Fruit fly (Drosophila melanogaster) whole organism, embryonic: ENCODE measurements around the gene CG9389.
A peak's percentile ranks its signal among the peaks of the same experiment; 100 is the strongest.

Experiments
- CG11247 ChIP-seq: fragments of 200-800 bp; sonication (Bioruptor generic); IDR thresholded peaks from 2 replicates; pipeline ENCODE4 v1.3.6; 2022; ENCODE audit warnings: missing biosample characterization, missing genetic modification characterization
- CG11723 ChIP-seq: fragments of 200-800 bp; sonication (Bioruptor generic); optimal IDR thresholded peaks from 2 replicates; lab custom pipeline; 2017; ENCODE audit warnings: missing biosample characterization, mild to moderate bottlenecking, missing genetic modification characterization
- CG12299 ChIP-seq: fragments of 200-800 bp; sonication (Bioruptor generic); optimal IDR thresholded peaks from 2 replicates; lab custom pipeline; 2018; ENCODE audit warnings: missing biosample characterization, mild to moderate bottlenecking, missing genetic modification characterization
- CG13894 ChIP-seq: fragments of 200-800 bp; sonication (Bioruptor generic); optimal IDR thresholded peaks from 3 replicates; lab custom pipeline; 2018; ENCODE audit warnings: missing biosample characterization, mild to moderate bottlenecking, missing genetic modification characterization, moderate library complexity
- CG14710 ChIP-seq: fragments of 200-800 bp; sonication (Bioruptor generic); optimal IDR thresholded peaks from 3 replicates; lab custom pipeline; 2019; ENCODE audit warnings: missing biosample characterization, mild to moderate bottlenecking, missing genetic modification characterization, moderate library complexity
- CG15011 ChIP-seq: fragments of 200-800 bp; sonication (Bioruptor generic); optimal IDR thresholded peaks from 3 replicates; lab custom pipeline; 2018; ENCODE audit warnings: missing biosample characterization, mild to moderate bottlenecking, missing genetic modification characterization
- CG17361 ChIP-seq: fragments of 200-800 bp; sonication (Bioruptor generic); IDR thresholded peaks from 3 replicates; pipeline ENCODE4 v1.3.6; 2022; ENCODE audit warnings: missing biosample characterization, missing genetic modification characterization
- CG18619 ChIP-seq: fragments of 200-800 bp; sonication (Bioruptor generic); optimal IDR thresholded peaks from 3 replicates; lab custom pipeline; 2017; ENCODE audit warnings: missing biosample characterization, mild to moderate bottlenecking, missing genetic modification characterization
- CG2120 ChIP-seq: fragments of 200-800 bp; sonication (Bioruptor generic); optimal IDR thresholded peaks from 3 replicates; lab custom pipeline; 2016; ENCODE audit warnings: missing biosample characterization, missing genetic modification characterization
- CG2889 ChIP-seq: fragments of 200-800 bp; sonication (Bioruptor generic); IDR thresholded peaks from 3 replicates; pipeline ENCODE4 v1.3.6; 2022; ENCODE audit warnings: missing biosample characterization, missing genetic modification characterization
- CG30020 ChIP-seq: fragments of 200-800 bp; optimal IDR thresholded peaks from 2 replicates; lab custom pipeline; 2019; ENCODE audit warnings: missing biosample characterization, mild to moderate bottlenecking, missing genetic modification characterization, moderate library complexity
- CG3065 ChIP-seq: fragments of 200-800 bp; sonication (Bioruptor generic); optimal IDR thresholded peaks from 2 replicates; lab custom pipeline; 2016; ENCODE audit warnings: missing biosample characterization, missing genetic modification characterization
- CG31365 ChIP-seq: fragments of 200-800 bp; sonication (Bioruptor generic); optimal IDR thresholded peaks from 2 replicates; lab custom pipeline; 2018; ENCODE audit warnings: missing biosample characterization, mild to moderate bottlenecking, missing genetic modification characterization
- CG34422 ChIP-seq: fragments of 200-800 bp; sonication (Bioruptor generic); IDR thresholded peaks from 3 replicates; pipeline ENCODE4 v1.3.6; 2022; ENCODE audit warnings: missing biosample characterization, missing genetic modification characterization
- CG43689 ChIP-seq: fragments of 200-800 bp; sonication (Bioruptor generic); IDR thresholded peaks from 2 replicates; pipeline ENCODE4 v1.3.6; 2022; ENCODE audit warnings: missing biosample characterization, missing genetic modification characterization
- CG4707 ChIP-seq: fragments of 200-800 bp; sonication (Bioruptor generic); optimal IDR thresholded peaks from 2 replicates; lab custom pipeline; 2018; ENCODE audit warnings: missing biosample characterization, mild to moderate bottlenecking, missing genetic modification characterization, moderate library complexity
- CG6791 ChIP-seq: fragments of 200-800 bp; sonication (Bioruptor generic); IDR thresholded peaks from 3 replicates; pipeline ENCODE4 v1.3.6; 2022; ENCODE audit warnings: missing biosample characterization, missing genetic modification characterization; ENCODE audit not compliant: partially characterized antibody
- CG6813 ChIP-seq: fragments of 200-800 bp; sonication (Bioruptor generic); optimal IDR thresholded peaks from 2 replicates; lab custom pipeline; 2017; ENCODE audit warnings: missing biosample characterization, missing genetic modification characterization, mild to moderate bottlenecking, moderate library complexity, missing genetic modification reagents
- CG7357 ChIP-seq: fragments of 200-800 bp; sonication (Bioruptor generic); IDR thresholded peaks from 3 replicates; pipeline ENCODE4 v1.3.6; 2022; ENCODE audit warnings: missing biosample characterization, missing genetic modification characterization
- CrebB ChIP-seq: fragments of 200-800 bp; sonication (Bioruptor generic); optimal IDR thresholded peaks from 3 replicates; lab custom pipeline; 2018; ENCODE audit warnings: missing biosample characterization, mild to moderate bottlenecking, missing genetic modification characterization
- D19A ChIP-seq: fragments of 200-800 bp; optimal IDR thresholded peaks from 3 replicates; lab custom pipeline; 2019; ENCODE audit warnings: missing biosample characterization, mild to moderate bottlenecking, missing genetic modification characterization, moderate library complexity
- D19B ChIP-seq: fragments of 200-800 bp; sonication (Bioruptor generic); optimal IDR thresholded peaks from 2 replicates; lab custom pipeline; 2017; ENCODE audit warnings: missing biosample characterization, mild to moderate bottlenecking, missing genetic modification characterization
- Dref ChIP-seq: fragments of 200-800 bp; sonication (Bioruptor generic); IDR thresholded peaks from 2 replicates; pipeline ENCODE4 v1.3.6; 2022; ENCODE audit warnings: missing biosample characterization, missing genetic modification characterization
- Fer2 ChIP-seq: fragments of 200-800 bp; sonication (Bioruptor generic); optimal IDR thresholded peaks from 2 replicates; lab custom pipeline; 2018; ENCODE audit warnings: missing biosample characterization, mild to moderate bottlenecking, missing genetic modification characterization, moderate library complexity
- HHEX ChIP-seq: fragments of 200-800 bp; sonication (Bioruptor generic); optimal IDR thresholded peaks from 3 replicates; lab custom pipeline; 2017; ENCODE audit warnings: missing biosample characterization, mild to moderate bottlenecking, missing genetic modification characterization, missing genetic modification reagents
- MBD-R2 ChIP-seq: fragments of 200-800 bp; sonication (Bioruptor generic); IDR thresholded peaks from 2 replicates; pipeline ENCODE4 v1.3.6; 2022; ENCODE audit warnings: missing biosample characterization, missing genetic modification characterization
- Max ChIP-seq: fragments of 200-800 bp; sonication (Bioruptor generic); optimal IDR thresholded peaks from 2 replicates; lab custom pipeline; 2016; ENCODE audit warnings: missing biosample characterization, mild to moderate bottlenecking, missing genetic modification characterization
- Mrtf ChIP-seq: fragments of 200-800 bp; sonication (Bioruptor generic); IDR thresholded peaks from 3 replicates; pipeline ENCODE4 v1.3.6; 2022; ENCODE audit warnings: missing biosample characterization, missing genetic modification characterization
- Nf-YA ChIP-seq: fragments of 200-800 bp; sonication (Bioruptor generic); IDR thresholded peaks from 2 replicates; pipeline ENCODE4 v1.3.6; 2022; ENCODE audit warnings: missing biosample characterization, missing genetic modification characterization
- Tbp ChIP-seq: fragments of >200 bp; optimal IDR thresholded peaks from 2 replicates; lab custom pipeline; 2018; ENCODE audit warnings: missing biosample characterization, missing genetic modification characterization
- Xrp1 ChIP-seq: fragments of 200-800 bp; sonication (Bioruptor generic); IDR thresholded peaks from 2 replicates; pipeline ENCODE4 v1.3.6; 2022; ENCODE audit warnings: missing biosample characterization, missing genetic modification characterization
- ac ChIP-seq: fragments of 200-800 bp; sonication (Bioruptor generic); optimal IDR thresholded peaks from 3 replicates; lab custom pipeline; 2017; ENCODE audit warnings: missing biosample characterization, mild to moderate bottlenecking, missing genetic modification characterization
- al ChIP-seq: fragments of 200-800 bp; sonication (Bioruptor generic); IDR thresholded peaks from 2 replicates; pipeline ENCODE4 v1.3.6; 2022; ENCODE audit warnings: missing biosample characterization, missing genetic modification characterization
- bab2 ChIP-seq: fragments of 200-800 bp; sonication (Bioruptor generic); optimal IDR thresholded peaks from 2 replicates; lab custom pipeline; 2016; ENCODE audit warnings: missing biosample characterization, missing genetic modification characterization
- bcd ChIP-seq: fragments of 200-800 bp; sonication (Bioruptor generic); optimal IDR thresholded peaks from 2 replicates; lab custom pipeline; 2017; ENCODE audit warnings: missing biosample characterization, mild to moderate bottlenecking, missing genetic modification characterization
- dan ChIP-seq: fragments of 200-800 bp; sonication (Bioruptor generic); IDR thresholded peaks from 2 replicates; pipeline ENCODE4 v1.3.6; 2022; ENCODE audit warnings: missing biosample characterization, missing genetic modification characterization
- dati ChIP-seq: fragments of 200-800 bp; sonication (Bioruptor generic); IDR thresholded peaks from 2 replicates; pipeline ENCODE4 v1.3.6; 2022; ENCODE audit warnings: missing biosample characterization, missing genetic modification characterization
- dimm ChIP-seq: fragments of 200-800 bp; sonication (Bioruptor generic); IDR thresholded peaks from 2 replicates; pipeline ENCODE4 v1.3.6; 2022; ENCODE audit warnings: missing biosample characterization, missing genetic modification characterization
- eve ChIP-seq, 2 experiments: fragments of >200 bp; optimal IDR thresholded peaks; 2 replicates each; lab custom pipeline; 2017; ENCODE audit warnings: missing biosample characterization in 2 of 2, missing genetic modification characterization in 2 of 2
- eyg ChIP-seq: fragments of 200-800 bp; sonication (Bioruptor generic); optimal IDR thresholded peaks from 3 replicates; lab custom pipeline; 2016; ENCODE audit warnings: missing biosample characterization, missing genetic modification characterization
- fd96Cb ChIP-seq: fragments of 200-800 bp; sonication (Bioruptor generic); optimal IDR thresholded peaks from 2 replicates; lab custom pipeline; 2018; ENCODE audit warnings: missing biosample characterization, mild to moderate bottlenecking, missing genetic modification characterization, moderate library complexity
- gce ChIP-seq: fragments of 200-800 bp; sonication (Bioruptor generic); IDR thresholded peaks from 3 replicates; pipeline ENCODE4 v1.3.6; 2022; ENCODE audit warnings: missing biosample characterization, missing genetic modification characterization
- gcm ChIP-seq: fragments of 200-800 bp; sonication (Bioruptor generic); optimal IDR thresholded peaks from 2 replicates; lab custom pipeline; 2019; ENCODE audit warnings: missing biosample characterization, mild to moderate bottlenecking, missing genetic modification characterization, moderate library complexity
- lab ChIP-seq: fragments of 200-800 bp; sonication (Bioruptor generic); optimal IDR thresholded peaks from 3 replicates; lab custom pipeline; 2017; ENCODE audit warnings: missing biosample characterization, missing genetic modification characterization, mild to moderate bottlenecking, moderate library complexity, missing genetic modification reagents
- mam ChIP-seq: fragments of 200-800 bp; sonication (Bioruptor generic); optimal IDR thresholded peaks from 3 replicates; lab custom pipeline; 2016; ENCODE audit warnings: missing biosample characterization, missing genetic modification characterization
- row ChIP-seq: fragments of 200-800 bp; sonication (Bioruptor generic); IDR thresholded peaks from 3 replicates; pipeline ENCODE4 v1.3.6; 2022; ENCODE audit warnings: missing biosample characterization, missing genetic modification characterization
- schlank ChIP-seq: fragments of 200-800 bp; sonication (Bioruptor generic); optimal IDR thresholded peaks from 2 replicates; lab custom pipeline; 2018; ENCODE audit warnings: missing biosample characterization, mild to moderate bottlenecking, missing genetic modification characterization
- sens ChIP-seq: fragments of 200-800 bp; sonication (Bioruptor generic); peaks from one replicate; lab custom pipeline; 2016; ENCODE audit warnings: missing biosample characterization, missing genetic modification characterization
- shn ChIP-seq: fragments of 200-800 bp; sonication (Bioruptor generic); optimal IDR thresholded peaks from 3 replicates; lab custom pipeline; 2016; ENCODE audit warnings: missing biosample characterization, missing genetic modification characterization
- sim ChIP-seq: fragments of 200-800 bp; sonication (Bioruptor generic); IDR thresholded peaks from 2 replicates; pipeline ENCODE4 v1.3.6; 2022; ENCODE audit warnings: missing biosample characterization, missing genetic modification characterization
- slbo ChIP-seq: fragments of 200-800 bp; sonication (Bioruptor generic); IDR thresholded peaks from 2 replicates; pipeline ENCODE4 v1.3.6; 2022; ENCODE audit warnings: missing biosample characterization, missing genetic modification characterization
- so ChIP-seq: fragments of 200-800 bp; sonication (Bioruptor generic); IDR thresholded peaks from 3 replicates; pipeline ENCODE4 v1.3.6; 2022; ENCODE audit warnings: missing biosample characterization, missing genetic modification characterization

Gene CG9389

dm6 chr3L:21304400-21304799 is 34.0 kb upstream of the CG9389 start, which contains the start of the genes CG11309 and CG7632 (continued):
- TF ChIP-seq HHEX (peak; percentile 99), CG11723 (GFP tag; lab: Kevin White, UChicago) (peak; percentile 99), CG14710 (tag; lab: Kevin White, UChicago) (peak; percentile 99), so (GFP tag; lab: Robert Waterston, UW) (peak; percentile 99), dan (GFP tag; lab: Robert Waterston, UW) (peak; percentile 40; the same call in 1 of the 2 replicates), gce (GFP tag; lab: Robert Waterston, UW) (peak; percentile 98), CG18619 (GFP tag; lab: Kevin White, UChicago) (peak; percentile 99), Fer2 (tag; lab: Kevin White, UChicago) (peak; percentile 99), eve (GFP tag; optimal IDR thresholded peaks at IDR 0.05; lab: Kevin White, UChicago) (peak; percentile 65 to 100), CG11247 (GFP tag; lab: Robert Waterston, UW) (peak; percentile 97), row (GFP tag; lab: Robert Waterston, UW) (peak; percentile 99), ac (GFP tag; lab: Kevin White, UChicago) (peak; percentile 98), Mrtf (GFP tag; lab: Robert Waterston, UW) (peak; percentile 95), Max (GFP tag; lab: Kevin White, UChicago) (peak; percentile 99), D19B (GFP tag; lab: Kevin White, UChicago) (peak; percentile 95), CG6791 (GFP tag; lab: Robert Waterston, UW) (0 out of 3 replicates have a peak, but pooled peaks have one; percentile 33), Nf-YA (GFP tag; lab: Robert Waterston, UW) (peak; percentile 97), CG31365 (tag; lab: Kevin White, UChicago) (peak; percentile 96), CG4707 (GFP tag; lab: Kevin White, UChicago) (peak; percentile 98), CG30020 (peak; percentile 93), Tbp (GFP tag; lab: Kevin White, UChicago) (no peak), Xrp1 (GFP tag; lab: Robert Waterston, UW) (peak; percentile 99), bcd (GFP tag; lab: Kevin White, UChicago) (peak; percentile 99), fd96Cb (tag; lab: Kevin White, UChicago) (peak; percentile 99), CG2120 (peak; percentile 99), CG43689 (GFP tag; lab: Robert Waterston, UW) (peak; percentile 92), bab2 (peak; percentile 98), CG34422 (peak; percentile 97), shn (GFP tag; lab: Kevin White, UChicago) (peak; percentile 95), sens (peak; percentile 100), schlank (tag; lab: Kevin White, UChicago) (peak; percentile 99), eyg (GFP tag; lab: Kevin White, UChicago) (peak; percentile 98), dimm (peak; percentile 93), slbo (GFP tag; lab: Robert Waterston, UW) (peak; percentile 94), sim (GFP tag; lab: Robert Waterston, UW) (peak; percentile 98), gcm (GFP tag; lab: Kevin White, UChicago) (peak; percentile 100), al (GFP tag; lab: Robert Waterston, UW) (peak; percentile 93), CG13894 (tag; lab: Kevin White, UChicago) (peak; percentile 99), dati (GFP tag; lab: Robert Waterston, UW) (peak; percentile 95), CG7357 (GFP tag; lab: Robert Waterston, UW) (peak; percentile 85), D19A (peak; percentile 98), CrebB (tag; lab: Kevin White, UChicago) (peak; percentile 100), mam (GFP tag; lab: Kevin White, UChicago) (peak; percentile 98), CG15011 (GFP tag; lab: Kevin White, UChicago) (peak; percentile 99), CG2889 (GFP tag; lab: Robert Waterston, UW) (peak; percentile 94), lab (GFP tag; lab: Kevin White, UChicago) (peak; percentile 100), MBD-R2 (GFP tag; lab: Robert Waterston, UW) (peak; percentile 98), CG6813 (GFP tag; lab: Kevin White, UChicago) (peak; percentile 99), Dref (GFP tag; lab: Robert Waterston, UW) (0 out of 2 replicates have a peak, but pooled peaks have one; percentile 34), CG17361 (GFP tag; lab: Robert Waterston, UW) (peak; percentile 99), CG12299 (peak; percentile 100), CG3065 (peak; percentile 97)
